Fruit fly (Drosophila melanogaster) whole organism, adult: Measurements from ENCODE around the gene CG43330.

ENCODE experiments used
- CG11617 ChIP-seq: fragments of 200-800 bp; sonication (Bioruptor generic); optimal IDR thresholded peaks from 2 replicates; lab custom pipeline; 2017; ENCODE audit warnings: mild to moderate bottlenecking, missing biosample characterization, missing genetic modification reagents, missing genetic modification characterization
- CG14711 ChIP-seq: fragments of 200-800 bp; sonication (Bioruptor generic); optimal IDR thresholded peaks from 2 replicates; lab custom pipeline; 2018; ENCODE audit warnings: missing biosample characterization, mild to moderate bottlenecking, missing genetic modification characterization, moderate library complexity
- CG33017 ChIP-seq: fragments of 200-800 bp; sonication (Bioruptor generic); optimal IDR thresholded peaks from 2 replicates; lab custom pipeline; 2018; ENCODE audit warnings: missing biosample characterization, mild to moderate bottlenecking, missing genetic modification characterization, moderate library complexity
- CG5204 ChIP-seq: fragments of 200-800 bp; sonication (Bioruptor generic); optimal IDR thresholded peaks from 2 replicates; lab custom pipeline; 2016; ENCODE audit warnings: missing biosample characterization, missing genetic modification characterization
- CG7045 ChIP-seq: fragments of 200-800 bp; sonication (Bioruptor generic); optimal IDR thresholded peaks from 2 replicates; lab custom pipeline; 2017; ENCODE audit warnings: missing biosample characterization, mild to moderate bottlenecking, missing genetic modification characterization
- Crg-1 ChIP-seq: fragments of 200-800 bp; sonication (Bioruptor generic); optimal IDR thresholded peaks from 2 replicates; lab custom pipeline; 2016; ENCODE audit warnings: missing biosample characterization, missing genetic modification characterization
- Hr96 ChIP-seq: fragments of 200-800 bp; sonication (Bioruptor generic); optimal IDR thresholded peaks from 2 replicates; lab custom pipeline; 2016; ENCODE audit warnings: missing biosample characterization, missing genetic modification characterization
- kay ChIP-seq: fragments of 200-800 bp; sonication (Bioruptor generic); peaks from one replicate; lab custom pipeline; 2016; ENCODE audit warnings: missing biosample characterization, missing genetic modification characterization, borderline replicate concordance
- tj ChIP-seq: fragments of 200-800 bp; sonication (Bioruptor generic); optimal IDR thresholded peaks from 3 replicates; lab custom pipeline; 2017; ENCODE audit warnings: missing biosample characterization, mild to moderate bottlenecking, missing genetic modification characterization, moderate library complexity

DNA sequence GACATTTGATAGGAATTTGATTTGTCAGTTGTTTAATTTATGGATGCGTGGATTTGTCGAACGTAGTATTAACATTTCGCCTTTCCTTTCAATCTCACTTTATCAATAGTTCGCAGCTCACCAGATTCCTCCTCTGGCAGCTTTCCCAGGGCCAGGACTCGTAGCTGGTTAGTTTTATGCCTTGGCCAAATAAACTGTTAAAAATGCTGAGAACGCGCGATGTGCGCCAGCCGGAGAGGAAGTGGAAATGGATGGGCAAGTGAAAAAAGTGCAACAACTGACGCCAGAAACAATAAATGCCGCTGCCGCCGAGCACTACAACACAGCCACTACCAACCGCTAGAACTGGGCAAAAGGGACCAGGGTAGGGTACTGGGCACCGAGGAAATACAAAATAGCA lies 20.8 kb downstream of the CG43330 start:
- no peak for TF ChIP-seq Crg-1
- no peak for TF ChIP-seq CG33017 (tag; lab: Kevin White, UChicago)
- no peak for TF ChIP-seq kay (GFP tag; lab: Kevin White, UChicago)
- no peak for TF ChIP-seq CG11617 (GFP tag; lab: Kevin White, UChicago)
- TF ChIP-seq CG7045 (GFP tag; lab: Kevin White, UChicago) = no peak
- TF ChIP-seq Hr96 (GFP tag; lab: Kevin White, UChicago) = no peak
- TF ChIP-seq tj (GFP tag; lab: Kevin White, UChicago) = no peak
- TF ChIP-seq CG14711 (tag; lab: Kevin White, UChicago) = no peak
- TF ChIP-seq CG5204 = no peak
